Fruit fly (Drosophila melanogaster): ENCODE data around the gene MagR.

MagR gene

dm6 chrX:15772663-15773062 lies 38.6 kb downstream of the MagR start, which contains the start of gene CG43672:
CG43672 (plus strand) TSS chrX:15772963.
- TF ChIP-seq bab1 (GFP tag; optimal IDR thresholded peaks at IDR 0.05): no peak
- TF ChIP-seq CG33017 (tag; optimal IDR thresholded peaks at IDR 0.05): no peak
- TF ChIP-seq Mnt (GFP tag; optimal IDR thresholded peaks at IDR 0.05): no peak
- TF ChIP-seq kay (GFP tag; ENCODE audit: borderline replicate concordance): no peak
- TF ChIP-seq CG11617 (GFP tag; optimal IDR thresholded peaks at IDR 0.05): no peak
- no peak for TF ChIP-seq Clk (GFP tag; optimal IDR thresholded peaks at IDR 0.05)

- TF ChIP-seq bab1 (GFP tag; optimal IDR thresholded peaks at IDR 0.05): no peak
- TF ChIP-seq ovo (GFP tag; optimal IDR thresholded peaks at IDR 0.05): no peak
- TF ChIP-seq Clk (GFP tag; optimal IDR thresholded peaks at IDR 0.05): no peak
- TF ChIP-seq CG11617 (GFP tag; optimal IDR thresholded peaks at IDR 0.05): no peak
- TF ChIP-seq CG7045 (GFP tag; optimal IDR thresholded peaks at IDR 0.05): no peak
- no peak for TF ChIP-seq kay (GFP tag; ENCODE audit: borderline replicate concordance)
- no peak for TF ChIP-seq pad (GFP tag; optimal IDR thresholded peaks at IDR 0.05)
These were observed 44.8 kb downstream of the MagR start, which contains the start of gene CG43673 for dm6 chrX:15778846-15779245. CG43673 (plus strand) TSS chrX:15779146.

- no peak for TF ChIP-seq CG5204 (GFP tag; optimal IDR thresholded peaks at IDR 0.05)
- no peak for TF ChIP-seq CG7101 (tag; optimal IDR thresholded peaks at IDR 0.05)
- TF ChIP-seq cic (GFP tag; optimal IDR thresholded peaks at IDR 0.05): no peak
- TF ChIP-seq Clk (GFP tag; optimal IDR thresholded peaks at IDR 0.05): no peak
- no peak for TF ChIP-seq CG7045 (GFP tag; optimal IDR thresholded peaks at IDR 0.05)
- TF ChIP-seq Hr96 (GFP tag; optimal IDR thresholded peaks at IDR 0.05): no peak
- TF ChIP-seq ovo (GFP tag; optimal IDR thresholded peaks at IDR 0.05): no peak
- TF ChIP-seq CG12768 (GFP tag; optimal IDR thresholded peaks at IDR 0.05): no peak
- no peak for TF ChIP-seq pad (GFP tag; optimal IDR thresholded peaks at IDR 0.05)
- TF ChIP-seq cnc (optimal IDR thresholded peaks at IDR 0.05): no peak
- no peak for TF ChIP-seq toe (GFP tag; optimal IDR thresholded peaks at IDR 0.05)
These were observed 49.5 kb downstream of the MagR start, which contains the start of gene Efhc1.1 for dm6 chrX:15783610-15784009. Efhc1.1 (minus strand) TSS chrX:15783710.

Data from whole organism, adult.